Fruit fly (Drosophila melanogaster) whole organism, prepupa: ENCODE data around the gene mu2.

Experiments
- Blimp-1 ChIP-seq: fragments of 200-800 bp; sonication (Bioruptor generic); optimal IDR thresholded peaks from 3 replicates; lab custom pipeline; 2017; ENCODE audit warnings: missing biosample characterization, missing genetic modification characterization, mild to moderate bottlenecking, moderate library complexity, missing genetic modification reagents
- CG10669 ChIP-seq: fragments of 200-800 bp; sonication (Bioruptor generic); optimal IDR thresholded peaks from 3 replicates; lab custom pipeline; 2018; ENCODE audit warnings: missing biosample characterization, mild to moderate bottlenecking, missing genetic modification characterization, moderate library complexity
- CG11902 ChIP-seq: fragments of 200-800 bp; sonication (Bioruptor generic); optimal IDR thresholded peaks from 3 replicates; lab custom pipeline; 2016; ENCODE audit warnings: missing biosample characterization, missing genetic modification characterization
- CG15336 ChIP-seq: fragments of 200-800 bp; sonication (Bioruptor generic); IDR thresholded peaks from 2 replicates; pipeline ENCODE4 v1.3.6; 2022; ENCODE audit warnings: missing biosample characterization, missing genetic modification characterization
- CG32006 ChIP-seq: fragments of 200-800 bp; sonication (Bioruptor generic); optimal IDR thresholded peaks from 3 replicates; lab custom pipeline; 2017; ENCODE audit warnings: missing biosample characterization, mild to moderate bottlenecking, missing genetic modification characterization
- CG34406 ChIP-seq: fragments of 200-800 bp; sonication (Bioruptor generic); optimal IDR thresholded peaks from 3 replicates; lab custom pipeline; 2016; ENCODE audit warnings: missing biosample characterization, missing genetic modification characterization
- CG3919 ChIP-seq: fragments of 200-800 bp; sonication (Bioruptor generic); optimal IDR thresholded peaks from 3 replicates; lab custom pipeline; 2016; ENCODE audit warnings: missing biosample characterization, missing genetic modification characterization
- CG4318 ChIP-seq: fragments of 200-800 bp; sonication (Bioruptor generic); optimal IDR thresholded peaks from 3 replicates; lab custom pipeline; 2017; ENCODE audit warnings: missing biosample characterization, mild to moderate bottlenecking, missing genetic modification characterization
- CG6163 ChIP-seq: fragments of 200-800 bp; sonication (Bioruptor generic); IDR thresholded peaks from 3 replicates; pipeline ENCODE4 v1.3.6; 2022; ENCODE audit warnings: missing biosample characterization, missing genetic modification characterization
- CG6276 ChIP-seq: fragments of 200-800 bp; sonication (Bioruptor generic); optimal IDR thresholded peaks from 2 replicates; lab custom pipeline; 2017; ENCODE audit warnings: missing biosample characterization, mild to moderate bottlenecking, missing genetic modification characterization
- CG6792 ChIP-seq: fragments of 200-800 bp; sonication (Bioruptor generic); optimal IDR thresholded peaks from 3 replicates; lab custom pipeline; 2016; ENCODE audit warnings: missing biosample characterization, missing genetic modification characterization
- CG6854 ChIP-seq: fragments of 200-800 bp; sonication (Bioruptor generic); optimal IDR thresholded peaks from 2 replicates; lab custom pipeline; 2017; ENCODE audit warnings: missing biosample characterization, mild to moderate bottlenecking, missing genetic modification characterization
- CG7368 ChIP-seq: fragments of 200-800 bp; sonication (Bioruptor generic); optimal IDR thresholded peaks from 3 replicates; lab custom pipeline; 2016; ENCODE audit warnings: missing biosample characterization, missing genetic modification characterization
- CG8319 ChIP-seq: fragments of 200-800 bp; sonication (Bioruptor generic); optimal IDR thresholded peaks from 3 replicates; lab custom pipeline; 2016; ENCODE audit warnings: missing biosample characterization, missing genetic modification characterization
- CG8632 ChIP-seq: fragments of 200-800 bp; sonication (Bioruptor generic); optimal IDR thresholded peaks from 3 replicates; lab custom pipeline; 2016; ENCODE audit warnings: missing biosample characterization, missing genetic modification characterization
- CG9139 ChIP-seq: fragments of 200-800 bp; sonication (Bioruptor generic); optimal IDR thresholded peaks from 3 replicates; lab custom pipeline; 2017; ENCODE audit warnings: missing biosample characterization, mild to moderate bottlenecking, missing genetic modification characterization
- Eip78C ChIP-seq: fragments of 200-800 bp; sonication (Bioruptor generic); peaks from one replicate; lab custom pipeline; 2016; ENCODE audit warnings: missing biosample characterization, missing genetic modification characterization
- Ets21C ChIP-seq: fragments of 200-800 bp; sonication (Bioruptor generic); optimal IDR thresholded peaks from 3 replicates; lab custom pipeline; 2016; ENCODE audit warnings: missing biosample characterization, missing genetic modification characterization
- Gug ChIP-seq: fragments of 200-800 bp; sonication (Bioruptor generic); IDR thresholded peaks from 2 replicates; pipeline ENCODE4 v1.3.6; 2022; ENCODE audit warnings: missing biosample characterization, missing genetic modification characterization
- Hr38 ChIP-seq: sonication (Bioruptor generic); optimal IDR thresholded peaks from 2 replicates; lab custom pipeline; 2016; ENCODE audit warnings: missing biosample characterization, missing genetic modification characterization
- Hr39 ChIP-seq: fragments of 200-800 bp; sonication (Bioruptor generic); optimal IDR thresholded peaks from 2 replicates; lab custom pipeline; 2016; ENCODE audit warnings: missing biosample characterization, missing genetic modification characterization
- Hr4 ChIP-seq: fragments of 200-800 bp; sonication (Bioruptor generic); optimal IDR thresholded peaks from 3 replicates; lab custom pipeline; 2016; ENCODE audit warnings: missing biosample characterization, missing genetic modification characterization
- Met ChIP-seq: fragments of 200-800 bp; sonication (Bioruptor generic); optimal IDR thresholded peaks from 3 replicates; lab custom pipeline; 2016; ENCODE audit warnings: missing biosample characterization, missing genetic modification characterization
- OdsH ChIP-seq: fragments of 200-800 bp; sonication (Bioruptor generic); optimal IDR thresholded peaks from 3 replicates; lab custom pipeline; 2016; ENCODE audit warnings: missing biosample characterization, missing genetic modification characterization
- Smox ChIP-seq: fragments of 200-800 bp; sonication (Bioruptor generic); optimal IDR thresholded peaks from 3 replicates; lab custom pipeline; 2016; ENCODE audit warnings: missing biosample characterization, missing genetic modification characterization
- Sox14 ChIP-seq: fragments of 200-800 bp; sonication (Bioruptor generic); optimal IDR thresholded peaks from 3 replicates; lab custom pipeline; 2016; ENCODE audit warnings: missing biosample characterization, missing genetic modification characterization
- acj6 ChIP-seq: fragments of 200-800 bp; sonication (Bioruptor generic); optimal IDR thresholded peaks from 3 replicates; lab custom pipeline; 2016; ENCODE audit warnings: missing biosample characterization, missing genetic modification characterization
- cyc ChIP-seq: fragments of 200-800 bp; sonication (Bioruptor generic); optimal IDR thresholded peaks from 3 replicates; lab custom pipeline; 2016; ENCODE audit warnings: missing biosample characterization, missing genetic modification characterization
- dac ChIP-seq: fragments of 200-800 bp; sonication (Bioruptor generic); optimal IDR thresholded peaks from 2 replicates; lab custom pipeline; 2017; ENCODE audit warnings: missing biosample characterization, mild to moderate bottlenecking, missing genetic modification characterization
- eg ChIP-seq: fragments of 200-800 bp; sonication (Bioruptor generic); IDR thresholded peaks from 3 replicates; pipeline ENCODE4 v1.3.6; 2022; ENCODE audit warnings: missing biosample characterization, missing genetic modification characterization
- esn ChIP-seq: fragments of 200-800 bp; sonication (Bioruptor generic); optimal IDR thresholded peaks from 2 replicates; lab custom pipeline; 2016; ENCODE audit warnings: missing biosample characterization, mild to moderate bottlenecking, missing genetic modification characterization, moderate library complexity
- fd59A ChIP-seq: fragments of 200-800 bp; sonication (Bioruptor generic); optimal IDR thresholded peaks from 2 replicates; lab custom pipeline; 2017; ENCODE audit warnings: missing biosample characterization, mild to moderate bottlenecking, missing genetic modification characterization, missing genetic modification reagents
- fd85E ChIP-seq: fragments of 200-800 bp; sonication (Bioruptor generic); optimal IDR thresholded peaks from 3 replicates; lab custom pipeline; 2016; ENCODE audit warnings: missing biosample characterization, missing genetic modification characterization
- fkh ChIP-seq: fragments of 200-800 bp; sonication (Bioruptor generic); optimal IDR thresholded peaks from 3 replicates; lab custom pipeline; 2017; ENCODE audit warnings: missing biosample characterization, mild to moderate bottlenecking, missing genetic modification characterization, moderate library complexity
- lz ChIP-seq: fragments of 200-800 bp; sonication (Bioruptor generic); optimal IDR thresholded peaks from 3 replicates; lab custom pipeline; 2016; ENCODE audit warnings: missing biosample characterization, missing genetic modification characterization
- net ChIP-seq: fragments of 200-800 bp; sonication (Bioruptor generic); optimal IDR thresholded peaks from 3 replicates; lab custom pipeline; 2016; ENCODE audit warnings: missing biosample characterization, missing genetic modification characterization
- pdm3 ChIP-seq: fragments of 200-800 bp; sonication (Bioruptor generic); optimal IDR thresholded peaks from 3 replicates; lab custom pipeline; 2016; ENCODE audit warnings: missing biosample characterization, missing genetic modification characterization
- salr ChIP-seq, 2 experiments: fragments of 200-800 bp; sonication (Bioruptor generic); optimal IDR thresholded peaks; 3 replicates each; lab custom pipeline; 2016 to 2018; ENCODE audit warnings: missing biosample characterization in 2 of 2, missing genetic modification characterization in 2 of 2, mild to moderate bottlenecking in 1 of 2
- spab ChIP-seq: fragments of 200-800 bp; sonication (Bioruptor generic); optimal IDR thresholded peaks from 2 replicates; lab custom pipeline; 2017; ENCODE audit warnings: missing biosample characterization, mild to moderate bottlenecking, missing genetic modification characterization, missing genetic modification reagents
- ss ChIP-seq, 2 experiments: fragments of 200-800 bp; sonication (Bioruptor generic); optimal IDR thresholded peaks; 2 replicates in 1 of 2; 3 replicates in 1 of 2; lab custom pipeline; 2017 to 2018; ENCODE audit warnings: mild to moderate bottlenecking in 2 of 2, missing biosample characterization in 2 of 2, missing genetic modification characterization in 2 of 2, moderate library complexity in 1 of 2
- vri ChIP-seq: fragments of 200-800 bp; sonication (Bioruptor generic); optimal IDR thresholded peaks from 3 replicates; lab custom pipeline; 2016; ENCODE audit warnings: missing biosample characterization, mild to moderate bottlenecking, missing genetic modification characterization

mu2 gene

DNA sequence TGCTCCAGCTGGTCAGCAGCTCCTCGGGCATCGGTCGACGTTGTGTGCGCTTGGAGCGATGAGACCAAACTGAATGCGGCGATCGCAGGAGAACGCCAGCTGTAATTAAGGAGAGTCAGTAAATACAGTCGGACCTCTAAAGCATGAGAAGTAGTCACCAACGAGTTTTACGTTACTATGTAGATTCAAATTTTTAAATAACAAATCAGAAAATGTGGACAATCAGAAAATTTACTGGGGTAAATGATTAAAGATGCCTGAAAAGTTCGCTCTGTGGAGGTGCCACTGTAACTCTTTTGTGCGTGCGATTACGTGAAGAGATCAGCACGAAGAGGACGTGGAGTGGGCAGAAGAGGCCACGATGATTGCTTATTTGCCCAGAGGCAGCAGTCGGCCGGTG, 15.7 kb upstream of the mu2 start, which contains the start of gene SCOT (continued):
- TF ChIP-seq Hr4 (peak; percentile 99), dac (peak; percentile 92), esn (GFP tag; lab: Kevin White, UChicago) (peak; percentile 93), eg (GFP tag; lab: Robert Waterston, UW) (peak; percentile 98), CG3919 (GFP tag; lab: Kevin White, UChicago) (peak; percentile 97), Sox14 (GFP tag; lab: Kevin White, UChicago) (peak; percentile 98), Hr38 (peak; percentile 92), CG6276 (GFP tag; lab: Kevin White, UChicago) (peak; percentile 94), acj6 (GFP tag; lab: Kevin White, UChicago) (peak; percentile 97), CG15336 (GFP tag; lab: Robert Waterston, UW) (peak; percentile 99), Hr39 (GFP tag; lab: Kevin White, UChicago) (peak; percentile 95), Gug (peak; percentile 97), fd85E (GFP tag; lab: Kevin White, UChicago) (peak; percentile 71), fd59A (GFP tag; lab: Kevin White, UChicago) (peak; percentile 91)

DNA sequence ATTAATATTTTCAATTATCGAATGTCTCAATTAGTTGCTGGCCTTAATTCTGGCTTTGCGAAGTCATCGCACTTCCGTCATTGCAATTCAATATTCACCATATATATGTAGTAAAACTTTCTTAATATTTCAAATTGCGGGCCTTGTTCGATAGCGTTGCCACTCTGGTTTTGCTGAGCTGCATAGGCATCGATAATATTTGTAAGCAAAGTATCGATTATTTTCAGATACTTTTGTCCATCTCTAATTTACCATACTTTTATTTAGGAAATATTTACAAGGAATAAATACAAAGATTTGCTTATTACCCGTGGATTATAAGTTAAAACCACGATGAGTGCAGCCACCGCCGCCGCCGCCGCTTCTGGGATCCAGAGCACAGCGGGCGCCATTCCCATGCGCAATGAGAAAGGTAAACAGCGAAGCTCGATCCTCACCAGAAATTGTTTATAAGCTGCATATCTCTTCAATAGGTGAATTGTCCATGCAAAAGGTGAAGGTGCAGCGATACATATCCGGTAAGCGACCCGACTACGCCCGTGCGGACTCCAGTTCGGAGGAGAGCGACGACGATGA, 6.3 kb downstream of the mu2 start, which contains the start of gene Mfap1:
Mfap1 (plus strand) TSS at position 226 of the 576 bp plus-strand sequence.
- TF ChIP-seq esn (GFP tag; lab: Kevin White, UChicago), result peak; percentile 8
- no peak for TF ChIP-seq CG6854 (GFP tag; lab: Kevin White, UChicago)
- peak; percentile 0 for TF ChIP-seq cyc
- TF ChIP-seq CG34406, result no peak

DNA sequence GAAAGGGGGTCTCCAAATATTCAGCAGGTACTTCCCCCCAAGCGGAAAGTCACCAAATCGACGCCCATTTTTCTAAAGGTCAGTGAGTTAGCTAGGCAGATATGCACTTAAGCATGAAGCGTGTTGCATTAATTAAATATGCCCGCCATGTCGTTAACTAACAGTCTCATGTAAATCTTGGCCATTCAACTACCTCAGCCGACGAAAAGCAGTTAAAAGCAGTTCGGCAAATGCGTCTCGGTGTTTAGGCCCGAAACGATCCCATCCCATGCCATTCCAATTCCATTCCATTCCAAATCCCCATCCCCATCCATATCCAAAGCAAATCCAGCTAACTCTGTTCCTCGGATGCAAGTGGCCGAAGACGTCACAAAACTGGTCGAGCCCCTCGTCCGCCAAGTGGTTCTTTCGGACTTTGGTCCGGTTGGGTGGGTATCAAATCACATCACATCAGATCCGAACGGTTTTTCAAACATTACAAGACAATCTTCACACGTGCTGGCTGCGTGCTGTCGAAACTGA, 7.2 kb downstream of the mu2 start:
- TF ChIP-seq vri (GFP tag; lab: Kevin White, UChicago) (no peak), Eip78C (GFP tag; lab: Kevin White, UChicago) (peak; percentile 40), CG11902 (GFP tag; lab: Kevin White, UChicago) (no peak), CG15336 (GFP tag; lab: Robert Waterston, UW) (peak; percentile 17; the same call in 1 of the 2 replicates), CG6854 (GFP tag; lab: Kevin White, UChicago) (peak; percentile 18), CG6792 (GFP tag; lab: Kevin White, UChicago) (no peak)

DNA sequence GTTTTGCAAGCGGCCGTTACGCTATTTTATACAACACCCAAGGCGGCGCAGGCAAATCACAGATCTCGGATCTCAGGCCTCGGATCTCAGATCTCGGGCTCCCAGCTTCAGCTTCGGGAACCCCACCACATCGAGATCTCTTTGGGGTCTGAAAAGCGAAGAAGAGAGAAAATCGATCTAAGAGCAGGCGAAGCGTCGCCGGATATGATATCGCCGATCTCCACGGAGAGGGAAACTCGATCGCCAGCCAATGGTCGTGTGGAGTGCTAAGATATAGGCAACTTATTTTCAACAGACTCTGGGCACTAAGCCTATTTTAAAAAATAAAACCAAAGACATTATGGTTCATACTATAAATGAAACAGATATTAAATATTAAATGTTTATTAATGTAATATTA, 8.5 kb downstream of the mu2 start, which contains the start of the genes CG46523 and CG5687:
CG46523 (minus strand) TSS at position 337 of the 400 bp plus-strand sequence.
CG5687 (minus strand) TSS at position 337 of the 400 bp plus-strand sequence.
- TF ChIP-seq fkh (GFP tag; lab: Kevin White, UChicago) (no peak), Eip78C (GFP tag; lab: Kevin White, UChicago) (peak; percentile 58)

DNA sequence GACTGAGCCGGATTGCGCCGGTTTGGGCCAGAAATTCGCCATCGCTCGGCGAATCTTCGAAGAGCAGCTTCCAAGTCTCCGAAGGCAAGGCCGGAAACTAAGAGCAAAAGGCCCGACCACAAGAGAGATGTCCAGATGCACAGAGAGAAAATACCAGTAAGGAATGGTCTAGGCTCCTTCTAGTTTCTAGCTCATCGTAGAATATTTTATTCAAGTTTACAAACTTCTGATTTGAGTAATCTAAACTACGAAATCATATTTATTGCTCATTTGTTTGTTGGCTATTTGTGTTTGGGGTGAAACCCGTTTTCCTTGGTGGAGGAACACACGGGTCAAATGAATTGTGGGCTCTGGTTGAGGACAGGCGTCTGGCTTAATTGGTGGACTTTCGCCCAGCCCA, 9.8 kb downstream of the mu2 start:
- TF ChIP-seq CG6276 (GFP tag; lab: Kevin White, UChicago) (peak; percentile 9), lz (GFP tag; lab: Kevin White, UChicago) (peak; percentile 20), salr (GFP tag; optimal IDR thresholded peaks at IDR 0.05; lab: Kevin White, UChicago) (no peak), Met (GFP tag; lab: Kevin White, UChicago) (peak; percentile 33), CG6163 (peak; percentile 72; the same call in 2 of the 3 replicates), CG10669 (GFP tag; lab: Kevin White, UChicago) (no peak), pdm3 (GFP tag; lab: Kevin White, UChicago) (no peak), CG8319 (GFP tag; lab: Kevin White, UChicago) (no peak), Ets21C (GFP tag; lab: Kevin White, UChicago) (no peak), acj6 (GFP tag; lab: Kevin White, UChicago) (peak; percentile 16), Eip78C (GFP tag; lab: Kevin White, UChicago) (peak; percentile 84), spab (GFP tag; lab: Kevin White, UChicago) (no peak), OdsH (GFP tag; lab: Kevin White, UChicago) (no peak), net (GFP tag; lab: Kevin White, UChicago) (peak; percentile 11), CG9139 (GFP tag; lab: Kevin White, UChicago) (peak; percentile 12), CG6792 (GFP tag; lab: Kevin White, UChicago) (peak; percentile 36), CG7368 (GFP tag; lab: Kevin White, UChicago) (no peak), eg (GFP tag; lab: Robert Waterston, UW) (0 out of 3 replicates have a peak, but pooled peaks have one; percentile 16), Sox14 (GFP tag; lab: Kevin White, UChicago) (no peak), Gug (no peak), Smox (GFP tag; lab: Kevin White, UChicago) (no peak), CG4318 (no peak), ss (GFP tag; optimal IDR thresholded peaks at IDR 0.05; lab: Kevin White, UChicago) (peak in 1 of 2 experiments; percentile 27), CG32006 (GFP tag; lab: Kevin White, UChicago) (peak; percentile 16), CG8632 (GFP tag; lab: Kevin White, UChicago) (peak; percentile 8), Hr4 (peak; percentile 25), Blimp-1 (GFP tag; lab: Kevin White, UChicago) (no peak), fkh (GFP tag; lab: Kevin White, UChicago) (no peak)
